Fruit fly (Drosophila melanogaster): ENCODE data around the gene CG12531.

CG12531 gene

DNA sequence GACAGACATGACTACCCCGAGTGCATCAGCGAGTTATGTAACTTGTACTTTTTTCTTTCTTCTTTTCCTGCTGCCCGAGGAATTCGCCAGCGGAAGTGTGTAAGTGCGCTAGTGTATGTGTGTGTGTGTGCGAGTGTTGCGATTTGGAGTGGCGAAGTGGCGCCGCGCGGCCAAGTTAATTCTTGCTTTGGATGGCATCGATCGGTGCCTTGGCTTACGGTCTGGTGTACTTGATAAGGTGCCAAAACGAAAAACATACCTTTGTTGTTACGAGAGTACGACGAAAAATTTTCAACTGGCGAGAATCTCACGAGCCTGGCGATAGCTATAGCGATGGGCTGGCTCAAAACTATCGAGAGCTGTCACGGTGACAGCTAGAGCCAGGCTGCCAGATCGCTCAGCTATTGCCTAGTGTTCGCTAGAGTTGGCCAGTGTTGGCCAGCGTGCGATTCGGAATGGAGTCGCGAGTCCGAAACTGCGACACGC lies 25.3 kb downstream of the CG12531 start, which contains the start of the genes CG18809, COX6B, CG33932 and Rpp20 (continued):
- TF ChIP-seq CG3995 (GFP tag; optimal IDR thresholded peaks at IDR 0.05) (peak; percentile 93), CG15514 (GFP tag; optimal IDR thresholded peaks at IDR 0.05) (peak; percentile 89), odd (GFP tag; optimal IDR thresholded peaks at IDR 0.05) (no peak), CG10366 (GFP tag; IDR thresholded peaks at IDR 0.05) (peak; percentile 51), peb (GFP tag; IDR thresholded peaks at IDR 0.05) (no peak), Camta (GFP tag; optimal IDR thresholded peaks at IDR 0.05) (peak; percentile 44), CG9609 (GFP tag; optimal IDR thresholded peaks at IDR 0.05) (peak; percentile 80), CG42726 (GFP tag; IDR thresholded peaks at IDR 0.05; ENCODE audit: partially characterized antibody) (peak; percentile 99), CG7556 (GFP tag; optimal IDR thresholded peaks at IDR 0.05) (peak; percentile 3), ac (GFP tag; optimal IDR thresholded peaks at IDR 0.05) (no peak), CG16779 (GFP tag; IDR thresholded peaks at IDR 0.05) (peak; percentile 60; the same call in 1 of the 2 replicates), rib (GFP tag; IDR thresholded peaks at IDR 0.05) (peak; percentile 75; the same call in 1 of the 2 replicates), cas (GFP tag; IDR thresholded peaks at IDR 0.05) (0 out of 2 replicates have a peak, but pooled peaks have one; percentile 55), CG10565 (GFP tag; optimal IDR thresholded peaks at IDR 0.05) (no peak), pita (GFP tag; optimal IDR thresholded peaks at IDR 0.05) (no peak), wek (GFP tag; optimal IDR thresholded peaks at IDR 0.05) (no peak), luna (GFP tag; optimal IDR thresholded peaks at IDR 0.05) (peak; percentile 56), CG12299 (tag; optimal IDR thresholded peaks at IDR 0.05) (no peak), NFAT (GFP tag; IDR thresholded peaks at IDR 0.05) (peak; percentile 72), HmgZ (tag; optimal IDR thresholded peaks at IDR 0.05) (peak; percentile 91), CG4404 (GFP tag; IDR thresholded peaks at IDR 0.05) (peak; percentile 18; the same call in 1 of the 2 replicates), CG1024 (GFP tag; IDR thresholded peaks at IDR 0.05) (peak; percentile 25; the same call in 1 of the 2 replicates), CG7745 (tag; optimal IDR thresholded peaks at IDR 0.05) (no peak), CG3281 (GFP tag; optimal IDR thresholded peaks at IDR 0.05) (peak; percentile 60), CG4617 (GFP tag; optimal IDR thresholded peaks at IDR 0.05; ENCODE audit: borderline replicate concordance) (peak; percentile 93), ase (GFP tag; IDR thresholded peaks at IDR 0.05) (no peak), CG9817 (tag; optimal IDR thresholded peaks at IDR 0.05) (peak; percentile 66), ftz-f1 (GFP tag; optimal IDR thresholded peaks at IDR 0.05) (peak; percentile 73), CG17385 (GFP tag; optimal IDR thresholded peaks at IDR 0.05) (peak; percentile 42), CrebB (tag; optimal IDR thresholded peaks at IDR 0.05) (peak; percentile 55), Doc2 (GFP tag; IDR thresholded peaks at IDR 0.05) (no peak), chn (GFP tag; optimal IDR thresholded peaks at IDR 0.05) (peak; percentile 39), Ravus (GFP tag; IDR thresholded peaks at IDR 0.05) (no peak), ewg (GFP tag; optimal IDR thresholded peaks at IDR 0.05) (peak; percentile 79), lab (GFP tag; optimal IDR thresholded peaks at IDR 0.05) (peak; percentile 80), Bgb (GFP tag; IDR thresholded peaks at IDR 0.05; ENCODE audit: partially characterized antibody) (peak; percentile 99), Rx (GFP tag; IDR thresholded peaks at IDR 0.05) (peak; percentile 32; the same call in 1 of the 2 replicates), Xrp1 (GFP tag; IDR thresholded peaks at IDR 0.05) (peak; percentile 59), Atf6 (GFP tag; IDR thresholded peaks at IDR 0.05) (0 out of 2 replicates have a peak, but pooled peaks have one; percentile 36), CG13287 (GFP tag; IDR thresholded peaks at IDR 0.05; ENCODE audit: partially characterized antibody) (peak; percentile 95), kay (GFP tag; optimal IDR thresholded peaks at IDR 0.05) (peak; percentile 12), insv (GFP tag; optimal IDR thresholded peaks at IDR 0.05) (peak in 1 of 2 experiments; percentile 26), CG2875 (GFP tag; optimal IDR thresholded peaks at IDR 0.05) (no peak), E2f2 (GFP tag; IDR thresholded peaks at IDR 0.05) (peak; percentile 60), CG6791 (GFP tag; IDR thresholded peaks at IDR 0.05; ENCODE audit: partially characterized antibody) (peak; percentile 97), eyg (GFP tag; optimal IDR thresholded peaks at IDR 0.05) (peak; percentile 43), sr (GFP tag; IDR thresholded peaks at IDR 0.05) (no peak), gcm (GFP tag; optimal IDR thresholded peaks at IDR 0.05) (no peak), CG14965 (GFP tag; optimal IDR thresholded peaks at IDR 0.05; ENCODE audit: borderline replicate concordance) (no peak), CG6683 (GFP tag; optimal IDR thresholded peaks at IDR 0.05) (peak; percentile 28)
